Fruit fly (Drosophila melanogaster) S2 (cell line): ENCODE measurements around the gene Lmpt.

Experiments
- CG8478 ChIP-seq: fragments of >200 bp; optimal IDR thresholded peaks from 2 replicates; lab custom pipeline; 2018
- CTCF ChIP-seq, 2 experiments: fragments of >200 bp; optimal IDR thresholded peaks; 2 replicates each; lab custom pipeline; 2018

Gene Lmpt

dm6 chr3L:16854387-16855033 lies 10.6 kb upstream of the Lmpt start:
- TF ChIP-seq CG8478 (lab: Kevin White, UChicago), result no peak
- no peak for TF ChIP-seq CTCF (optimal IDR thresholded peaks at IDR 0.05; lab: Kevin White, UChicago)

dm6 chr3L:16855287-16855686 lies 9.8 kb upstream of the Lmpt start:
- TF ChIP-seq CG8478 (lab: Kevin White, UChicago) (no peak), CTCF (optimal IDR thresholded peaks at IDR 0.05; lab: Kevin White, UChicago) (no peak)

- no peak for TF ChIP-seq CTCF (optimal IDR thresholded peaks at IDR 0.05; lab: Kevin White, UChicago)
- TF ChIP-seq CG8478 (lab: Kevin White, UChicago), result no peak
These were observed 6.3 kb upstream of the Lmpt start, which contains the start of gene sinah for dm6 chr3L:16858780-16859179. Gene sinah, plus strand, starts transcription at chr3L:16859080.

- TF ChIP-seq CG8478 (lab: Kevin White, UChicago) (no peak), CTCF (optimal IDR thresholded peaks at IDR 0.05; lab: Kevin White, UChicago) (no peak)
These were observed 4.8 kb upstream of the Lmpt start, which contains the start of gene CG13029 for dm6 chr3L:16860322-16860721. Gene CG13029, plus strand, starts transcription at chr3L:16860622.

- TF ChIP-seq CG8478 (lab: Kevin White, UChicago) (no peak), CTCF (optimal IDR thresholded peaks at IDR 0.05; lab: Kevin White, UChicago) (peak in 1 of 2 experiments; percentile 2)
These were observed 4.2 kb upstream of the Lmpt start for dm6 chr3L:16860879-16861278.

dm6 chr3L:16862284-16862683 lies 2.8 kb upstream of the Lmpt start, which contains the start of gene Rh4:
Gene Rh4, minus strand, starts transcription at chr3L:16862517.
- TF ChIP-seq CG8478 (lab: Kevin White, UChicago) (no peak), CTCF (optimal IDR thresholded peaks at IDR 0.05; lab: Kevin White, UChicago) (no peak)

- TF ChIP-seq CTCF (optimal IDR thresholded peaks at IDR 0.05; lab: Kevin White, UChicago), result no peak
- no peak for TF ChIP-seq CG8478 (lab: Kevin White, UChicago)
These were observed 2.1 kb upstream of the Lmpt start, which contains the start of gene CG9951 for dm6 chr3L:16862958-16863357. Gene CG9951, plus strand, starts transcription at chr3L:16863164.

- no peak for TF ChIP-seq CG8478 (lab: Kevin White, UChicago)
- TF ChIP-seq CTCF (optimal IDR thresholded peaks at IDR 0.05; lab: Kevin White, UChicago), result no peak
These were observed 703 bp downstream of the Lmpt start for dm6 chr3L:16865832-16866163.

dm6 chr3L:16867190-16867589 lies 2.1 kb downstream of the Lmpt start:
- TF ChIP-seq CG8478 (lab: Kevin White, UChicago) (no peak), CTCF (optimal IDR thresholded peaks at IDR 0.05; lab: Kevin White, UChicago) (no peak)

dm6 chr3L:16870723-16871137 lies 5.6 kb downstream of the Lmpt start:
- TF ChIP-seq CTCF (optimal IDR thresholded peaks at IDR 0.05; lab: Kevin White, UChicago) (no peak), CG8478 (lab: Kevin White, UChicago) (no peak)

dm6 chr3L:16871630-16872029 lies 6.5 kb downstream of the Lmpt start:
- TF ChIP-seq CG8478 (lab: Kevin White, UChicago), result no peak
- no peak for TF ChIP-seq CTCF (optimal IDR thresholded peaks at IDR 0.05; lab: Kevin White, UChicago)

dm6 chr3L:16872487-16872955 lies 7.4 kb downstream of the Lmpt start:
- TF ChIP-seq CG8478 (lab: Kevin White, UChicago) (no peak), CTCF (optimal IDR thresholded peaks at IDR 0.05; lab: Kevin White, UChicago) (no peak)

dm6 chr3L:16873127-16873543 lies 8.0 kb downstream of the Lmpt start:
- no peak for TF ChIP-seq CG8478 (lab: Kevin White, UChicago)
- no peak for TF ChIP-seq CTCF (optimal IDR thresholded peaks at IDR 0.05; lab: Kevin White, UChicago)

dm6 chr3L:16873679-16874078 lies 8.6 kb downstream of the Lmpt start:
- TF ChIP-seq CTCF (optimal IDR thresholded peaks at IDR 0.05; lab: Kevin White, UChicago) (no peak), CG8478 (lab: Kevin White, UChicago) (no peak)

- TF ChIP-seq CG8478 (lab: Kevin White, UChicago), result no peak
- peak in 1 of 2 experiments; percentile 38 for TF ChIP-seq CTCF (optimal IDR thresholded peaks at IDR 0.05; lab: Kevin White, UChicago)
These were observed 10.4 kb downstream of the Lmpt start for dm6 chr3L:16875484-16875883.

- TF ChIP-seq CTCF (optimal IDR thresholded peaks at IDR 0.05; lab: Kevin White, UChicago) (no peak), CG8478 (lab: Kevin White, UChicago) (no peak)
These were observed 10.9 kb downstream of the Lmpt start for dm6 chr3L:16875959-16876358.
